Worm (Caenorhabditis elegans) whole organism, L1 larva: ENCODE data around the gene trf-1.

ENCODE experiments used
- C04F5.9 ChIP-seq: sonication (generic microtip); optimal IDR thresholded peaks from 2 replicates; lab custom pipeline; 2016; ENCODE audit warnings: missing genetic modification characterization, missing compliant biosample characterization
- F16B12.6 ChIP-seq: fragments of 150-350 bp; optimal IDR thresholded peaks from 2 replicates; lab custom pipeline; 2014; ENCODE audit warnings: missing biosample characterization, missing genetic modification characterization
- alr-1 ChIP-seq: fragments of 200-800 bp; sonication (Bioruptor generic); optimal IDR thresholded peaks from 2 replicates; lab custom pipeline; 2018; ENCODE audit warnings: borderline replicate concordance, mild to moderate bottlenecking, missing genetic modification characterization, missing compliant biosample characterization
- ceh-63 ChIP-seq: fragments of 200-800 bp; sonication (Bioruptor generic); optimal IDR thresholded peaks from 2 replicates; lab custom pipeline; 2018; ENCODE audit warnings: mild to moderate bottlenecking, missing genetic modification characterization, missing compliant biosample characterization
- ceh-8 ChIP-seq: fragments of 200-800 bp; sonication (Bioruptor generic); optimal IDR thresholded peaks from 2 replicates; lab custom pipeline; 2018; ENCODE audit warnings: mild to moderate bottlenecking, missing genetic modification characterization, moderate library complexity, missing compliant biosample characterization
- ceh-82 ChIP-seq, 3 experiments: fragments of 150-350 bp in 1 of 3; sonication (generic microtip) in 2 of 3; optimal IDR thresholded peaks; 2 replicates each; lab custom pipeline; 2014 to 2017; ENCODE audit warnings: missing biosample characterization in 3 of 3, missing genetic modification characterization in 3 of 3
- ceh-88 ChIP-seq: fragments of 200-800 bp; sonication (Bioruptor generic); IDR thresholded peaks from 2 replicates; pipeline ENCODE4 v1.3.6; 2022; ENCODE audit warnings: missing genetic modification characterization, missing compliant biosample characterization
- ces-1 ChIP-seq: fragments of 150-350 bp; optimal IDR thresholded peaks from 2 replicates; lab custom pipeline; 2014; ENCODE audit warnings: missing biosample characterization, missing genetic modification reagents, missing genetic modification characterization
- dpl-1 ChIP-seq, 3 experiments: fragments of 150-350 bp in 2 of 3; sonication (generic microtip) in 1 of 3; optimal IDR thresholded peaks; 2 replicates each; lab custom pipeline; 2014 to 2017; ENCODE audit warnings: missing biosample characterization in 3 of 3, missing genetic modification characterization in 3 of 3, missing genetic modification reagents in 3 of 3
- efl-1 ChIP-seq, 4 experiments: fragments of 150-350 bp; optimal IDR thresholded peaks in 3 of 4; peaks in 1 of 4; 1 replicate in 1 of 4; 2 replicates in 3 of 4; lab custom pipeline; 2014; ENCODE audit warnings: missing biosample characterization in 2 of 4, missing genetic modification characterization in 2 of 4, missing genetic modification reagents in 2 of 4
- efl-3 ChIP-seq: fragments of 200-800 bp; sonication (Bioruptor generic); optimal IDR thresholded peaks from 2 replicates; lab custom pipeline; 2018; ENCODE audit warnings: mild to moderate bottlenecking, missing genetic modification characterization, missing compliant biosample characterization
- egl-27 ChIP-seq, 2 experiments: fragments of 150-350 bp in 1 of 2; sonication (generic microtip); optimal IDR thresholded peaks; 3 replicates each; lab custom pipeline; 2017 to 2018; ENCODE audit warnings: missing biosample characterization in 2 of 2, missing genetic modification characterization in 2 of 2, missing genetic modification reagents in 2 of 2
- elt-2 ChIP-seq: sonication (generic microtip); optimal IDR thresholded peaks from 2 replicates; lab custom pipeline; 2016; ENCODE audit warnings: missing genetic modification characterization, mild to moderate bottlenecking, inconsistent platforms, missing compliant biosample characterization, missing genetic modification reagents
- ets-5 ChIP-seq: fragments of 200-800 bp; sonication (Bioruptor generic); IDR thresholded peaks from 2 replicates; pipeline ENCODE4 v1.3.6; 2022; ENCODE audit warnings: missing genetic modification characterization, missing compliant biosample characterization
- fkh-10 ChIP-seq: sonication (generic microtip); optimal IDR thresholded peaks from 2 replicates; lab custom pipeline; 2017; ENCODE audit warnings: missing biosample characterization, missing genetic modification reagents, missing genetic modification characterization
- fos-1 ChIP-seq: fragments of 150-350 bp; optimal IDR thresholded peaks from 2 replicates; lab custom pipeline; 2014; ENCODE audit warnings: missing biosample characterization, missing genetic modification characterization
- grh-1 ChIP-seq: fragments of 200-800 bp; sonication (Bioruptor generic); IDR thresholded peaks from 2 replicates; pipeline ENCODE4 v1.3.6; 2022; ENCODE audit warnings: missing genetic modification reagents, missing genetic modification characterization, missing compliant biosample characterization
- hlh-17 ChIP-seq: fragments of 200-800 bp; sonication (Bioruptor generic); optimal IDR thresholded peaks from 2 replicates; lab custom pipeline; 2018; ENCODE audit warnings: missing genetic modification characterization, mild to moderate bottlenecking, missing compliant biosample characterization, moderate library complexity, borderline replicate concordance
- hlh-4 ChIP-seq: sonication (generic microtip); optimal IDR thresholded peaks from 2 replicates; lab custom pipeline; 2016; ENCODE audit warnings: mild to moderate bottlenecking, missing genetic modification characterization, missing compliant biosample characterization
- irx-1 ChIP-seq: sonication (generic microtip); optimal IDR thresholded peaks from 2 replicates; lab custom pipeline; 2016; ENCODE audit warnings: missing genetic modification characterization, missing compliant biosample characterization
- lin-14 ChIP-seq: fragments of 200-800 bp; sonication (Bioruptor generic); optimal IDR thresholded peaks from 2 replicates; lab custom pipeline; 2018; ENCODE audit warnings: mild to moderate bottlenecking, missing genetic modification characterization, moderate library complexity, missing compliant biosample characterization
- lin-15B ChIP-seq: fragments of 150-350 bp; sonication (generic microtip); optimal IDR thresholded peaks from 3 replicates; lab custom pipeline; 2014; ENCODE audit warnings: missing biosample characterization, missing genetic modification characterization
- lin-35 ChIP-seq, 2 experiments: fragments of 150-350 bp; optimal IDR thresholded peaks; 2 replicates each; lab custom pipeline; 2014; ENCODE audit warnings: missing biosample characterization in 2 of 2, missing genetic modification characterization in 2 of 2, missing genetic modification reagents in 2 of 2
- lsy-2 ChIP-seq, 2 experiments: fragments of 150-350 bp; optimal IDR thresholded peaks; 2 replicates each; lab custom pipeline; 2014; ENCODE audit warnings: missing biosample characterization in 2 of 2, missing genetic modification characterization in 2 of 2
- mab-9 ChIP-seq: fragments of 200-800 bp; sonication (Bioruptor generic); IDR thresholded peaks from 2 replicates; pipeline ENCODE4 v1.3.6; 2022; ENCODE audit warnings: missing genetic modification reagents, missing genetic modification characterization, missing compliant biosample characterization
- mdl-1 ChIP-seq, 2 experiments: fragments of 150-350 bp; optimal IDR thresholded peaks; 2 replicates each; lab custom pipeline; 2014 to 2017; ENCODE audit warnings: missing biosample characterization in 2 of 2, missing genetic modification characterization in 2 of 2, inconsistent platforms in 1 of 2
- mef-2 ChIP-seq: fragments of 150-350 bp; optimal IDR thresholded peaks from 2 replicates; lab custom pipeline; 2014; ENCODE audit warnings: missing biosample characterization, missing genetic modification characterization
- mep-1 ChIP-seq: fragments of 150-350 bp; optimal IDR thresholded peaks from 2 replicates; lab custom pipeline; 2014; ENCODE audit warnings: missing biosample characterization, missing genetic modification characterization
- nhr-12 ChIP-seq: sonication (generic microtip); optimal IDR thresholded peaks from 2 replicates; lab custom pipeline; 2017; ENCODE audit warnings: missing biosample characterization, missing genetic modification characterization
- nhr-20 ChIP-seq: sonication (generic microtip); optimal IDR thresholded peaks from 2 replicates; lab custom pipeline; 2016; ENCODE audit warnings: mild to moderate bottlenecking, missing genetic modification characterization, missing compliant biosample characterization
- nhr-237 ChIP-seq: fragments of 150-350 bp; optimal IDR thresholded peaks from 2 replicates; lab custom pipeline; 2014; ENCODE audit warnings: missing biosample characterization, missing genetic modification characterization
- nhr-28 ChIP-seq: fragments of 150-350 bp; optimal IDR thresholded peaks from 2 replicates; lab custom pipeline; 2014; ENCODE audit warnings: missing biosample characterization, missing genetic modification characterization
- nhr-47 ChIP-seq: sonication (generic microtip); optimal IDR thresholded peaks from 2 replicates; lab custom pipeline; 2016; ENCODE audit warnings: mild to moderate bottlenecking, missing genetic modification characterization, moderate library complexity, missing compliant biosample characterization
- nhr-71 ChIP-seq: sonication (generic microtip); optimal IDR thresholded peaks from 2 replicates; lab custom pipeline; 2016; ENCODE audit warnings: mild to moderate bottlenecking, missing genetic modification characterization, moderate library complexity, missing compliant biosample characterization
- rnt-1 ChIP-seq: sonication (generic microtip); optimal IDR thresholded peaks from 2 replicates; lab custom pipeline; 2016; ENCODE audit warnings: mild to moderate bottlenecking, missing genetic modification characterization, moderate library complexity, missing compliant biosample characterization
- snpc-4 ChIP-seq: fragments of 150-350 bp; optimal IDR thresholded peaks from 2 replicates; lab custom pipeline; 2014; ENCODE audit warnings: missing biosample characterization, missing genetic modification characterization
- sup-37 ChIP-seq: fragments of 200-800 bp; sonication (Bioruptor generic); optimal IDR thresholded peaks from 2 replicates; lab custom pipeline; 2018; ENCODE audit warnings: mild to moderate bottlenecking, missing genetic modification characterization, missing compliant biosample characterization
- tbx-2 ChIP-seq: sonication (generic microtip); optimal IDR thresholded peaks from 2 replicates; lab custom pipeline; 2016; ENCODE audit warnings: missing genetic modification characterization, missing compliant biosample characterization
- tlp-1 ChIP-seq: fragments of 150-350 bp; optimal IDR thresholded peaks from 2 replicates; lab custom pipeline; 2014; ENCODE audit warnings: missing biosample characterization, missing genetic modification characterization
- unc-62 ChIP-seq: fragments of 150-350 bp; optimal IDR thresholded peaks from 2 replicates; lab custom pipeline; 2014; ENCODE audit warnings: missing biosample characterization, missing genetic modification reagents, missing genetic modification characterization
- unc-98 ChIP-seq: fragments of 200-800 bp; sonication (Bioruptor generic); IDR thresholded peaks from 2 replicates; pipeline ENCODE4 v1.3.6; 2022; ENCODE audit warnings: missing genetic modification characterization, missing compliant biosample characterization
- xbp-1 ChIP-seq: sonication (generic microtip); optimal IDR thresholded peaks from 2 replicates; lab custom pipeline; 2016; ENCODE audit warnings: missing genetic modification characterization, missing compliant biosample characterization
- zag-1 ChIP-seq: fragments of 150-350 bp; optimal IDR thresholded peaks from 2 replicates; lab custom pipeline; 2014; ENCODE audit warnings: missing biosample characterization, missing genetic modification characterization
- zip-4 ChIP-seq: fragments of 200-800 bp; sonication (Bioruptor generic); optimal IDR thresholded peaks from 2 replicates; lab custom pipeline; 2018; ENCODE audit warnings: mild to moderate bottlenecking, missing genetic modification characterization, moderate library complexity, missing compliant biosample characterization
- ztf-4 ChIP-seq: fragments of 150-350 bp; optimal IDR thresholded peaks from 2 replicates; lab custom pipeline; 2014; ENCODE audit warnings: missing biosample characterization, missing genetic modification characterization

trf-1 gene

ce11 chrIII:13462965-13463783 is 32.9 kb downstream of the trf-1 start, which contains the start of gene ant-1.1 (continued):
- peak; percentile 16 for TF ChIP-seq efl-3 (GFP tag; lab: Kevin White, UChicago)
- TF ChIP-seq ceh-88 = peak; percentile 92
- TF ChIP-seq elt-2 (tag; lab: Kevin White, UChicago) = peak; percentile 59
- TF ChIP-seq ces-1 (GFP tag; lab: Kevin White, UChicago) = no peak
- peak; percentile 96 for TF ChIP-seq tbx-2 (tag; lab: Kevin White, UChicago)
- peak; percentile 90 to 99 for TF ChIP-seq efl-1 (optimal IDR thresholded peaks at IDR 0.05; lab: Kevin White, UChicago)
- peak; percentile 98 to 100 for TF ChIP-seq efl-1 (GFP tag; optimal IDR thresholded peaks at IDR 0.05 in 1 of 2; lab: Kevin White, UChicago)
- TF ChIP-seq ceh-82 (tag; optimal IDR thresholded peaks at IDR 0.05; lab: Kevin White, UChicago) = peak; percentile 87 to 99 (median 95)
- TF ChIP-seq lin-14 = peak; percentile 93
- peak; percentile 67; the same call in 1 of the 2 replicates for TF ChIP-seq unc-98 (GFP tag; lab: Robert Waterston, UW)
- TF ChIP-seq rnt-1 (tag; lab: Kevin White, UChicago) = peak; percentile 96
- peak; percentile 98 for TF ChIP-seq lin-35 (GFP tag; optimal IDR thresholded peaks at IDR 0.05; lab: Kevin White, UChicago)
- no peak for TF ChIP-seq tlp-1 (tag; lab: Kevin White, UChicago)
- no peak for TF ChIP-seq ceh-63 (GFP tag; lab: Kevin White, UChicago)
- peak; percentile 57 for TF ChIP-seq snpc-4 (tag; lab: Kevin White, UChicago)
- peak in 1 of 2 experiments; percentile 73 for TF ChIP-seq mdl-1 (tag; optimal IDR thresholded peaks at IDR 0.05; lab: Kevin White, UChicago)
- TF ChIP-seq lsy-2 (tag; optimal IDR thresholded peaks at IDR 0.05; lab: Kevin White, UChicago) = peak; percentile 99
- TF ChIP-seq F16B12.6 (tag; lab: Kevin White, UChicago) = peak; percentile 72
- TF ChIP-seq nhr-28 (tag; lab: Kevin White, UChicago) = no peak
- peak; percentile 87 for TF ChIP-seq sup-37 (GFP tag; lab: Kevin White, UChicago)
- no peak for TF ChIP-seq nhr-12 (tag; lab: Kevin White, UChicago)
- TF ChIP-seq fkh-10 (GFP tag; lab: Kevin White, UChicago) = peak; percentile 70
- TF ChIP-seq nhr-71 (tag; lab: Kevin White, UChicago) = peak; percentile 98
- TF ChIP-seq xbp-1 (tag; lab: Kevin White, UChicago) = peak; percentile 95
- peak; percentile 95 for TF ChIP-seq nhr-20 (tag; lab: Kevin White, UChicago)
- TF ChIP-seq irx-1 (tag; lab: Kevin White, UChicago) = peak; percentile 77
- TF ChIP-seq nhr-47 (tag; lab: Kevin White, UChicago) = peak; percentile 98
- TF ChIP-seq egl-27 (tag; optimal IDR thresholded peaks at IDR 0.05; lab: Kevin White, UChicago) = peak in 1 of 2 experiments; percentile 32
- TF ChIP-seq hlh-4 (tag; lab: Kevin White, UChicago) = peak; percentile 37
- no peak for TF ChIP-seq ets-5 (GFP tag; lab: Robert Waterston, UW)
- TF ChIP-seq hlh-17 (GFP tag; lab: Kevin White, UChicago) = no peak
- peak; percentile 49 for TF ChIP-seq nhr-237
- peak; percentile 71 for TF ChIP-seq mef-2 (tag; lab: Kevin White, UChicago)
- peak; percentile 92 for TF ChIP-seq mep-1 (tag; lab: Kevin White, UChicago)

ce11 chrIII:13464493-13465362 is 34.5 kb downstream of the trf-1 start, which contains the start of gene kel-3:
Gene kel-3 (plus strand): TSS chrIII:13464820.
- peak; percentile 33 to 47 for TF ChIP-seq efl-1 (optimal IDR thresholded peaks at IDR 0.05; lab: Kevin White, UChicago)
- TF ChIP-seq efl-1 (GFP tag; optimal IDR thresholded peaks at IDR 0.05 in 1 of 2; lab: Kevin White, UChicago) = peak; percentile 31 to 95
- peak; percentile 91 for TF ChIP-seq nhr-71 (tag; lab: Kevin White, UChicago)
- TF ChIP-seq ceh-88 = peak; percentile 71
- peak; percentile 20; the same call in 1 of the 2 replicates for TF ChIP-seq grh-1
- TF ChIP-seq lin-15B (tag; lab: Kevin White, UChicago) = no peak
- TF ChIP-seq ztf-4 (tag; lab: Kevin White, UChicago) = peak; percentile 72
- peak; percentile 36 to 68 (median 42) for TF ChIP-seq dpl-1 (GFP tag; optimal IDR thresholded peaks at IDR 0.05; lab: Kevin White, UChicago)
- peak; percentile 25 for TF ChIP-seq zip-4 (GFP tag; lab: Kevin White, UChicago)
- TF ChIP-seq ceh-8 (GFP tag; lab: Kevin White, UChicago) = no peak
- TF ChIP-seq unc-62 (GFP tag; lab: Kevin White, UChicago) = no peak
- TF ChIP-seq fkh-10 (GFP tag; lab: Kevin White, UChicago) = no peak
- no peak for TF ChIP-seq zag-1
- 0 out of 2 replicates have a peak, but pooled peaks have one; percentile 23 for TF ChIP-seq mab-9 (GFP tag; lab: Robert Waterston, UW)
- no peak for TF ChIP-seq ceh-63 (GFP tag; lab: Kevin White, UChicago)
- peak; percentile 53 for TF ChIP-seq fos-1 (tag; lab: Kevin White, UChicago)
- TF ChIP-seq nhr-20 (tag; lab: Kevin White, UChicago) = peak; percentile 75
- no peak for TF ChIP-seq C04F5.9 (tag; lab: Kevin White, UChicago)
- TF ChIP-seq alr-1 (tag; lab: Kevin White, UChicago) = no peak
